5 fruit fly cellular contexts compared by ENCODE assay signal in genomic region chr3L:4360376-4360703, dm6.
TF ChIP-seq lines count a peak whose summit lies in the region.

No protein-coding gene starts in this region.

- no peak for TF ChIP-seq CTCF in whole organism, embryonic (GFP tag; optimal IDR thresholded peaks at IDR 0.05; lab: Kevin White, UChicago)

TF ChIP-seq in whole organism, adult, 20 proteins besides CTCF, POLR2A, EP300 and RAD21:
- TF ChIP-seq CG7045 (GFP tag; optimal IDR thresholded peaks at IDR 0.05; lab: Kevin White, UChicago) (no peak), tj (GFP tag; optimal IDR thresholded peaks at IDR 0.05; lab: Kevin White, UChicago) (peak; percentile 48)
TF ChIP-seq in whole organism, adult: peak in this region for 1.

TF ChIP-seq in whole organism, embryonic, 481 proteins besides CTCF, POLR2A, EP300 and RAD21 (continues in another document):
- TF ChIP-seq ac (GFP tag; optimal IDR thresholded peaks at IDR 0.05; lab: Kevin White, UChicago) (no peak), Camta (GFP tag; optimal IDR thresholded peaks at IDR 0.05; lab: Kevin White, UChicago) (no peak), slp2 (GFP tag; optimal IDR thresholded peaks at IDR 0.05; lab: Kevin White, UChicago) (no peak), CG3995 (GFP tag; optimal IDR thresholded peaks at IDR 0.05; lab: Kevin White, UChicago) (no peak), row (GFP tag; IDR thresholded peaks at IDR 0.05; lab: Robert Waterston, UW) (no peak), dan (GFP tag; IDR thresholded peaks at IDR 0.05; lab: Robert Waterston, UW) (no peak), knrl (GFP tag; IDR thresholded peaks at IDR 0.05; lab: Robert Waterston, UW; ENCODE audit: partially characterized antibody) (no peak), Sry-β (GFP tag; optimal IDR thresholded peaks at IDR 0.05; lab: Kevin White, UChicago) (no peak), tap (tag; optimal IDR thresholded peaks at IDR 0.05; lab: Kevin White, UChicago) (no peak), ara (GFP tag; IDR thresholded peaks at IDR 0.05; lab: Robert Waterston, UW) (no peak), CG1602 (GFP tag; optimal IDR thresholded peaks at IDR 0.05; lab: Kevin White, UChicago) (no peak), CG5180 (GFP tag; optimal IDR thresholded peaks at IDR 0.05; lab: Kevin White, UChicago) (no peak), pnt (GFP tag; optimal IDR thresholded peaks at IDR 0.05; lab: Kevin White, UChicago) (no peak), unpg (GFP tag; optimal IDR thresholded peaks at IDR 0.05; lab: Kevin White, UChicago) (no peak), CG9932 (GFP tag; IDR thresholded peaks at IDR 0.05; lab: Robert Waterston, UW) (no peak), Hr39 (optimal IDR thresholded peaks at IDR 0.05; lab: Kevin White, UChicago) (no peak), klu (GFP tag; IDR thresholded peaks at IDR 0.05; lab: Robert Waterston, UW) (no peak), sens-2 (GFP tag; IDR thresholded peaks at IDR 0.05; lab: Robert Waterston, UW) (no peak), CG6175 (GFP tag; IDR thresholded peaks at IDR 0.05; lab: Robert Waterston, UW) (no peak), CG15514 (GFP tag; optimal IDR thresholded peaks at IDR 0.05; lab: Kevin White, UChicago) (no peak), grau (tag; optimal IDR thresholded peaks at IDR 0.05; lab: Kevin White, UChicago) (no peak), nom (GFP tag; optimal IDR thresholded peaks at IDR 0.05; lab: Kevin White, UChicago) (peak; percentile 11), slou (GFP tag; optimal IDR thresholded peaks at IDR 0.05; lab: Kevin White, UChicago) (no peak), dysf (GFP tag; IDR thresholded peaks at IDR 0.05; lab: Robert Waterston, UW) (no peak)

TF ChIP-seq in whole organism, prepupa, 60 proteins besides CTCF, POLR2A, EP300 and RAD21 (continues in another document):
- no peak for TF ChIP-seq CG8319 (GFP tag; optimal IDR thresholded peaks at IDR 0.05; lab: Kevin White, UChicago)
- no peak for TF ChIP-seq achi (GFP tag; optimal IDR thresholded peaks at IDR 0.05; lab: Kevin White, UChicago)
- TF ChIP-seq CG34406 (GFP tag; optimal IDR thresholded peaks at IDR 0.05; lab: Kevin White, UChicago), result no peak
- TF ChIP-seq Eip93F (GFP tag; optimal IDR thresholded peaks at IDR 0.05; lab: Kevin White, UChicago), result no peak
- no peak for TF ChIP-seq Sox102F (GFP tag; optimal IDR thresholded peaks at IDR 0.05; lab: Kevin White, UChicago)
- no peak for TF ChIP-seq Hr38 (GFP tag; optimal IDR thresholded peaks at IDR 0.05; lab: Kevin White, UChicago)
- TF ChIP-seq svp (GFP tag; lab: Kevin White, UChicago), result no peak
- TF ChIP-seq eg (GFP tag; IDR thresholded peaks at IDR 0.05; lab: Robert Waterston, UW), result no peak
- peak in 1 of 2 experiments; percentile 15 for TF ChIP-seq ss (GFP tag; optimal IDR thresholded peaks at IDR 0.05; lab: Kevin White, UChicago)
- TF ChIP-seq Gug (GFP tag; IDR thresholded peaks at IDR 0.05; lab: Robert Waterston, UW), result no peak
- no peak for TF ChIP-seq CG8632 (GFP tag; optimal IDR thresholded peaks at IDR 0.05; lab: Kevin White, UChicago)
- TF ChIP-seq Eip75B (GFP tag; optimal IDR thresholded peaks at IDR 0.05; lab: Kevin White, UChicago), result no peak
- TF ChIP-seq Lpt (GFP tag; optimal IDR thresholded peaks at IDR 0.05; lab: Kevin White, UChicago), result no peak
- TF ChIP-seq CG3919 (GFP tag; optimal IDR thresholded peaks at IDR 0.05; lab: Kevin White, UChicago), result no peak
- no peak for TF ChIP-seq dsx (GFP tag; optimal IDR thresholded peaks at IDR 0.05; lab: Kevin White, UChicago; ENCODE audit: poor library complexity, severe bottlenecking)
- TF ChIP-seq CG16779 (tag; optimal IDR thresholded peaks at IDR 0.05; lab: Kevin White, UChicago), result no peak
- no peak for TF ChIP-seq Sox15 (GFP tag; optimal IDR thresholded peaks at IDR 0.05; lab: Kevin White, UChicago)
- TF ChIP-seq fd59A (GFP tag; optimal IDR thresholded peaks at IDR 0.05; lab: Kevin White, UChicago), result no peak
- TF ChIP-seq Smox (GFP tag; optimal IDR thresholded peaks at IDR 0.05; lab: Kevin White, UChicago), result no peak
- no peak for TF ChIP-seq topi (GFP tag; optimal IDR thresholded peaks at IDR 0.05; lab: Kevin White, UChicago)
- TF ChIP-seq fkh (GFP tag; optimal IDR thresholded peaks at IDR 0.05; lab: Kevin White, UChicago), result peak; percentile 20
- no peak for TF ChIP-seq CG6808 (GFP tag; optimal IDR thresholded peaks at IDR 0.05; lab: Kevin White, UChicago)
- TF ChIP-seq Met (GFP tag; optimal IDR thresholded peaks at IDR 0.05; lab: Kevin White, UChicago), result no peak
- TF ChIP-seq CG4318 (GFP tag; optimal IDR thresholded peaks at IDR 0.05; lab: Kevin White, UChicago), result no peak
- TF ChIP-seq cyc (GFP tag; optimal IDR thresholded peaks at IDR 0.05; lab: Kevin White, UChicago), result no peak

TF ChIP-seq in whole organism, pupa, 21 proteins besides CTCF, POLR2A, EP300 and RAD21:
- TF ChIP-seq CG32121 (GFP tag; IDR thresholded peaks at IDR 0.05; lab: Robert Waterston, UW) (no peak), EcR (GFP tag; optimal IDR thresholded peaks at IDR 0.05; lab: Kevin White, UChicago) (peak; percentile 16), CG13204 (GFP tag; optimal IDR thresholded peaks at IDR 0.05; lab: Kevin White, UChicago) (peak; percentile 8)

TF ChIP-seq in whole organism, wandering third instar larva, 38 proteins besides CTCF, POLR2A, EP300 and RAD21:
- TF ChIP-seq brk (GFP tag; optimal IDR thresholded peaks at IDR 0.05; lab: Kevin White, UChicago) (peak; percentile 3), Mio (GFP tag; optimal IDR thresholded peaks at IDR 0.05; lab: Kevin White, UChicago) (no peak), sage (GFP tag; optimal IDR thresholded peaks at IDR 0.05; lab: Kevin White, UChicago) (peak; percentile 7), sv (GFP tag; optimal IDR thresholded peaks at IDR 0.05; lab: Kevin White, UChicago) (no peak), Hr78 (GFP tag; optimal IDR thresholded peaks at IDR 0.05; lab: Kevin White, UChicago) (no peak), br (GFP tag; optimal IDR thresholded peaks at IDR 0.05; lab: Kevin White, UChicago) (no peak), Vsx2 (GFP tag; optimal IDR thresholded peaks at IDR 0.05; lab: Kevin White, UChicago; ENCODE audit: partially characterized antibody) (peak; percentile 53), dsf (GFP tag; optimal IDR thresholded peaks at IDR 0.05; lab: Kevin White, UChicago; ENCODE audit: borderline replicate concordance) (no peak), fru (GFP tag; optimal IDR thresholded peaks at IDR 0.05; lab: Kevin White, UChicago) (no peak), tai (GFP tag; optimal IDR thresholded peaks at IDR 0.05; lab: Kevin White, UChicago) (no peak), h (GFP tag; optimal IDR thresholded peaks at IDR 0.05; lab: Kevin White, UChicago) (peak; percentile 45), CrebA (GFP tag; optimal IDR thresholded peaks at IDR 0.05; lab: Kevin White, UChicago; ENCODE audit: borderline replicate concordance) (peak; percentile 50), pan (optimal IDR thresholded peaks at IDR 0.05; lab: Kevin White, UChicago) (no peak), jim (GFP tag; optimal IDR thresholded peaks at IDR 0.05; lab: Kevin White, UChicago) (no peak), Dif (GFP tag; optimal IDR thresholded peaks at IDR 0.05; lab: Kevin White, UChicago; ENCODE audit: partially characterized antibody) (peak; percentile 35)
